Worm (Caenorhabditis elegans): Measurements from ENCODE around the gene lido-4.

Gene lido-4

ce11 chrX:17063749-17064252 is 43.8 kb downstream of the lido-4 start (continued):
- TF ChIP-seq egl-44 (GFP tag; IDR thresholded peaks at IDR 0.05) (no peak), F37B4.10 (GFP tag; IDR thresholded peaks at IDR 0.05) (no peak), tlf-1 (GFP tag; optimal IDR thresholded peaks at IDR 0.05) (peak; percentile 67), rpc-1 (optimal IDR thresholded peaks at IDR 0.05) (no peak), rpc-1 (tag; optimal IDR thresholded peaks at IDR 0.05) (no peak), hlh-12 (tag; optimal IDR thresholded peaks at IDR 0.05) (no peak), Y79H2A.3 (GFP tag; conservative IDR thresholded peaks at IDR 0.05) (no peak), bed-1 (GFP tag; IDR thresholded peaks at IDR 0.05) (no peak), lsy-27 (tag; optimal IDR thresholded peaks at IDR 0.05; ENCODE audit: borderline replicate concordance, insufficient read depth) (no peak), madf-10 (tag; optimal IDR thresholded peaks at IDR 0.05) (peak; percentile 42), bed-2 (GFP tag; IDR thresholded peaks at IDR 0.05) (no peak), pha-4 (tag; optimal IDR thresholded peaks at IDR 0.05) (peak; percentile 87), F57A8.1 (GFP tag; optimal IDR thresholded peaks at IDR 0.05) (no peak), B0336.3 (GFP tag; IDR thresholded peaks at IDR 0.05) (peak; percentile 62), nhr-120 (GFP tag; IDR thresholded peaks at IDR 0.05) (no peak), attf-6 (GFP tag; IDR thresholded peaks at IDR 0.05) (no peak), egl-18 (GFP tag; IDR thresholded peaks at IDR 0.05) (no peak), nfya-2 (GFP tag; IDR thresholded peaks at IDR 0.05) (no peak), aptf-2 (GFP tag; conservative IDR thresholded peaks at IDR 0.05) (no peak), ama-1 (optimal IDR thresholded peaks at IDR 0.05) (no peak), ama-1 (GFP tag; optimal IDR thresholded peaks at IDR 0.05) (no peak), cebp-2 (GFP tag; IDR thresholded peaks at IDR 0.05) (no peak), ccch-3 (GFP tag; optimal IDR thresholded peaks at IDR 0.05) (no peak), let-526 (GFP tag; IDR thresholded peaks at IDR 0.05) (no peak), gei-17 (GFP tag; optimal IDR thresholded peaks at IDR 0.05) (no peak), mxl-1 (tag; optimal IDR thresholded peaks at IDR 0.05) (no peak), snpc-3.4 (tag; optimal IDR thresholded peaks at IDR 0.05) (no peak), egrh-3 (GFP tag; IDR thresholded peaks at IDR 0.05) (no peak), repo-1 (tag; optimal IDR thresholded peaks at IDR 0.05) (no peak), F57C9.4 (tag; optimal IDR thresholded peaks at IDR 0.05) (no peak), xnd-1 (tag; optimal IDR thresholded peaks at IDR 0.05) (no peak), ztf-26 (tag; optimal IDR thresholded peaks at IDR 0.05) (peak; percentile 92), F10E7.11 (tag; optimal IDR thresholded peaks at IDR 0.05) (no peak), ceh-100 (GFP tag; IDR thresholded peaks at IDR 0.05) (no peak), chd-7 (tag; optimal IDR thresholded peaks at IDR 0.05) (peak; percentile 74), ztf-25 (GFP tag; IDR thresholded peaks at IDR 0.05) (no peak), B0261.1 (tag; optimal IDR thresholded peaks at IDR 0.05) (no peak), pbrm-1 (GFP tag; IDR thresholded peaks at IDR 0.05) (peak; percentile 31; the same call in 1 of the 2 replicates), lin-54 (GFP tag; optimal IDR thresholded peaks at IDR 0.05) (peak; percentile 28), hmg-1.2 (GFP tag; IDR thresholded peaks at IDR 0.05) (peak; percentile 68), F33H1.4 (GFP tag; IDR thresholded peaks at IDR 0.05) (no peak), Y67H2A.10 (GFP tag; conservative IDR thresholded peaks at IDR 0.05) (no peak), F49E8.2 (tag; optimal IDR thresholded peaks at IDR 0.05; ENCODE audit: insufficient read depth) (no peak), ztf-22 (GFP tag; optimal IDR thresholded peaks at IDR 0.05) (peak; percentile 54), ekl-4 (GFP tag; IDR thresholded peaks at IDR 0.05) (no peak), ceh-40 (GFP tag; IDR thresholded peaks at IDR 0.05) (no peak), ceh-27 (GFP tag; optimal IDR thresholded peaks at IDR 0.05) (no peak), ceh-91 (GFP tag; IDR thresholded peaks at IDR 0.05) (no peak), D2030.7 (GFP tag; IDR thresholded peaks at IDR 0.05) (no peak), sea-2 (GFP tag; IDR thresholded peaks at IDR 0.05) (no peak), B0035.1 (tag; optimal IDR thresholded peaks at IDR 0.05) (no peak)
